Fruit fly (Drosophila melanogaster) whole organism, embryonic: ENCODE data around the gene Ist1.

ENCODE experiments used
- C15 ChIP-seq: fragments of 200-800 bp; sonication (Bioruptor generic); IDR thresholded peaks from 3 replicates; pipeline ENCODE4 v1.3.6; 2022; ENCODE audit warnings: missing biosample characterization, missing genetic modification characterization
- CG12071 ChIP-seq: fragments of 200-800 bp; sonication (Bioruptor generic); optimal IDR thresholded peaks from 3 replicates; lab custom pipeline; 2018; ENCODE audit warnings: missing biosample characterization, mild to moderate bottlenecking, missing genetic modification characterization
- CG12219 ChIP-seq: fragments of 200-800 bp; sonication (Bioruptor generic); optimal IDR thresholded peaks from 3 replicates; lab custom pipeline; 2018; ENCODE audit warnings: missing biosample characterization, mild to moderate bottlenecking, missing genetic modification characterization
- CG12659 ChIP-seq: fragments of 200-800 bp; sonication (Bioruptor generic); optimal IDR thresholded peaks from 3 replicates; lab custom pipeline; 2017; ENCODE audit warnings: mild to moderate bottlenecking, missing biosample characterization, missing genetic modification reagents, missing genetic modification characterization
- CG13424 ChIP-seq: fragments of 200-800 bp; sonication (Bioruptor generic); optimal IDR thresholded peaks from 2 replicates; lab custom pipeline; 2019; ENCODE audit warnings: missing biosample characterization, mild to moderate bottlenecking, missing genetic modification characterization, moderate library complexity
- CG14710 ChIP-seq: fragments of 200-800 bp; sonication (Bioruptor generic); optimal IDR thresholded peaks from 3 replicates; lab custom pipeline; 2019; ENCODE audit warnings: missing biosample characterization, mild to moderate bottlenecking, missing genetic modification characterization, moderate library complexity
- CG15601 ChIP-seq: fragments of 200-800 bp; sonication (Bioruptor generic); optimal IDR thresholded peaks from 3 replicates; lab custom pipeline; 2019; ENCODE audit warnings: missing biosample characterization, mild to moderate bottlenecking, missing genetic modification characterization, moderate library complexity
- CG1832 ChIP-seq: fragments of 200-800 bp; sonication (Bioruptor generic); optimal IDR thresholded peaks from 2 replicates; lab custom pipeline; 2017; ENCODE audit warnings: missing biosample characterization, mild to moderate bottlenecking, missing genetic modification characterization, inconsistent platforms
- CG2712 ChIP-seq: fragments of 200-800 bp; optimal IDR thresholded peaks from 3 replicates; lab custom pipeline; 2019; ENCODE audit warnings: missing biosample characterization, mild to moderate bottlenecking, missing genetic modification characterization, moderate library complexity
- CG31441 ChIP-seq: fragments of 200-800 bp; sonication (Bioruptor generic); IDR thresholded peaks from 2 replicates; pipeline ENCODE4 v1.3.6; 2022; ENCODE audit warnings: missing biosample characterization, missing genetic modification characterization
- CG4820 ChIP-seq: fragments of 200-800 bp; sonication (Bioruptor generic); optimal IDR thresholded peaks from 3 replicates; lab custom pipeline; 2016; ENCODE audit warnings: missing biosample characterization, missing genetic modification characterization
- CG6683 ChIP-seq: fragments of 200-800 bp; sonication (Bioruptor generic); optimal IDR thresholded peaks from 2 replicates; lab custom pipeline; 2017; ENCODE audit warnings: missing biosample characterization, mild to moderate bottlenecking, missing genetic modification characterization, missing genetic modification reagents
- CG8281 ChIP-seq: fragments of 200-800 bp; sonication (Bioruptor generic); optimal IDR thresholded peaks from 2 replicates; lab custom pipeline; 2018; ENCODE audit warnings: missing biosample characterization, mild to moderate bottlenecking, missing genetic modification characterization, moderate library complexity
- CG8924 ChIP-seq: fragments of 200-800 bp; optimal IDR thresholded peaks from 3 replicates; lab custom pipeline; 2019; ENCODE audit warnings: missing biosample characterization, mild to moderate bottlenecking, missing genetic modification characterization, moderate library complexity
- CG9932 ChIP-seq: fragments of 200-800 bp; sonication (Bioruptor generic); IDR thresholded peaks from 2 replicates; pipeline ENCODE4 v1.3.6; 2022; ENCODE audit warnings: missing biosample characterization, missing genetic modification characterization
- CHES-1-like ChIP-seq: fragments of 200-800 bp; sonication (Bioruptor generic); optimal IDR thresholded peaks from 2 replicates; lab custom pipeline; 2016; ENCODE audit warnings: missing biosample characterization, missing genetic modification characterization
- CoRest ChIP-seq: fragments of 200-800 bp; sonication (Bioruptor generic); optimal IDR thresholded peaks from 3 replicates; lab custom pipeline; 2018; ENCODE audit warnings: missing biosample characterization, mild to moderate bottlenecking, missing genetic modification characterization, moderate library complexity
- Dad ChIP-seq: fragments of 200-800 bp; sonication (Bioruptor generic); optimal IDR thresholded peaks from 3 replicates; lab custom pipeline; 2016; ENCODE audit warnings: missing biosample characterization, missing genetic modification characterization
- Dref ChIP-seq: fragments of 200-800 bp; sonication (Bioruptor generic); IDR thresholded peaks from 2 replicates; pipeline ENCODE4 v1.3.6; 2022; ENCODE audit warnings: missing biosample characterization, missing genetic modification characterization
- Drgx ChIP-seq: fragments of 200-800 bp; sonication (Bioruptor generic); IDR thresholded peaks from 2 replicates; pipeline ENCODE4 v1.3.6; 2022; ENCODE audit warnings: missing biosample characterization, missing genetic modification characterization
- HmgD ChIP-seq: fragments of 200-800 bp; sonication (Bioruptor generic); optimal IDR thresholded peaks from 3 replicates; lab custom pipeline; 2016; ENCODE audit warnings: missing biosample characterization, missing genetic modification characterization
- Kr ChIP-seq: fragments of 200-800 bp; sonication (Bioruptor generic); optimal IDR thresholded peaks from 2 replicates; lab custom pipeline; 2017; ENCODE audit warnings: missing biosample characterization, mild to moderate bottlenecking, missing genetic modification characterization
- Rx ChIP-seq: fragments of 200-800 bp; sonication (Bioruptor generic); IDR thresholded peaks from 2 replicates; pipeline ENCODE4 v1.3.6; 2022; ENCODE audit warnings: missing biosample characterization, missing genetic modification characterization
- Six4 ChIP-seq: fragments of 200-800 bp; sonication (Bioruptor generic); optimal IDR thresholded peaks from 2 replicates; lab custom pipeline; 2016; ENCODE audit warnings: missing biosample characterization, missing genetic modification characterization
- Spps ChIP-seq: fragments of 200-800 bp; sonication (Bioruptor generic); optimal IDR thresholded peaks from 2 replicates; lab custom pipeline; 2018; ENCODE audit warnings: missing biosample characterization, mild to moderate bottlenecking, missing genetic modification characterization
- Trl ChIP-seq, 3 experiments: fragments of >200 bp in 2 of 3; fragments of 200-800 bp in 1 of 3; sonication (Bioruptor generic) in 1 of 3; optimal IDR thresholded peaks; 2 replicates in 1 of 3; 3 replicates in 2 of 3; lab custom pipeline; 2016 to 2017; ENCODE audit warnings: missing biosample characterization in 1 of 3, missing genetic modification characterization in 1 of 3
- chinmo ChIP-seq: fragments of 200-800 bp; sonication (Bioruptor generic); IDR thresholded peaks from 4 replicates; pipeline ENCODE4 v1.3.6; 2022; ENCODE audit warnings: missing biosample characterization, missing genetic modification characterization; ENCODE audit not compliant: partially characterized antibody
- eve ChIP-seq, 2 experiments: fragments of >200 bp; optimal IDR thresholded peaks; 2 replicates each; lab custom pipeline; 2017; ENCODE audit warnings: missing biosample characterization in 2 of 2, missing genetic modification characterization in 2 of 2
- ewg ChIP-seq: fragments of 200-800 bp; sonication (Bioruptor generic); optimal IDR thresholded peaks from 3 replicates; lab custom pipeline; 2017; ENCODE audit warnings: mild to moderate bottlenecking, missing biosample characterization, missing genetic modification reagents, missing genetic modification characterization
- fd96Cb ChIP-seq: fragments of 200-800 bp; sonication (Bioruptor generic); optimal IDR thresholded peaks from 2 replicates; lab custom pipeline; 2018; ENCODE audit warnings: missing biosample characterization, mild to moderate bottlenecking, missing genetic modification characterization, moderate library complexity
- gce ChIP-seq: fragments of 200-800 bp; sonication (Bioruptor generic); IDR thresholded peaks from 3 replicates; pipeline ENCODE4 v1.3.6; 2022; ENCODE audit warnings: missing biosample characterization, missing genetic modification characterization
- gsb-n ChIP-seq: fragments of 200-800 bp; sonication (Bioruptor generic); optimal IDR thresholded peaks from 3 replicates; lab custom pipeline; 2018; ENCODE audit warnings: missing biosample characterization, mild to moderate bottlenecking, missing genetic modification characterization
- gt ChIP-seq: fragments of 200-800 bp; sonication (Bioruptor generic); IDR thresholded peaks from 2 replicates; pipeline ENCODE4 v1.3.6; 2022; ENCODE audit warnings: missing biosample characterization, missing genetic modification characterization
- ind ChIP-seq: fragments of 200-800 bp; sonication (Bioruptor generic); optimal IDR thresholded peaks from 3 replicates; lab custom pipeline; 2016; ENCODE audit warnings: missing biosample characterization, missing genetic modification characterization
- kay ChIP-seq: fragments of 200-800 bp; sonication (Bioruptor generic); optimal IDR thresholded peaks from 2 replicates; lab custom pipeline; 2016; ENCODE audit warnings: missing biosample characterization, missing genetic modification characterization
- lbe ChIP-seq: fragments of 200-800 bp; sonication (Bioruptor generic); optimal IDR thresholded peaks from 2 replicates; lab custom pipeline; 2016; ENCODE audit warnings: missing biosample characterization, mild to moderate bottlenecking, missing genetic modification characterization
- mam ChIP-seq: fragments of 200-800 bp; sonication (Bioruptor generic); optimal IDR thresholded peaks from 3 replicates; lab custom pipeline; 2016; ENCODE audit warnings: missing biosample characterization, missing genetic modification characterization
- mld ChIP-seq: fragments of 200-800 bp; sonication (Bioruptor generic); IDR thresholded peaks from 3 replicates; pipeline ENCODE4 v1.3.6; 2022; ENCODE audit warnings: missing biosample characterization, missing genetic modification characterization; ENCODE audit not compliant: partially characterized antibody
- nau ChIP-seq: fragments of 200-800 bp; sonication (Bioruptor generic); optimal IDR thresholded peaks from 3 replicates; lab custom pipeline; 2017; ENCODE audit warnings: missing biosample characterization, mild to moderate bottlenecking, missing genetic modification characterization, missing genetic modification reagents
- oc ChIP-seq: fragments of 200-800 bp; sonication (Bioruptor generic); optimal IDR thresholded peaks from 2 replicates; lab custom pipeline; 2018; ENCODE audit warnings: missing biosample characterization, mild to moderate bottlenecking, missing genetic modification characterization, moderate library complexity
- odd ChIP-seq: fragments of 200-800 bp; sonication (Bioruptor generic); optimal IDR thresholded peaks from 2 replicates; lab custom pipeline; 2017; ENCODE audit warnings: missing biosample characterization, mild to moderate bottlenecking, missing genetic modification characterization
- onecut ChIP-seq: fragments of 200-800 bp; sonication (Bioruptor generic); IDR thresholded peaks from 2 replicates; pipeline ENCODE4 v1.3.6; 2022; ENCODE audit warnings: missing biosample characterization, missing genetic modification characterization
- org-1 ChIP-seq: fragments of 200-800 bp; sonication (Bioruptor generic); optimal IDR thresholded peaks from 2 replicates; lab custom pipeline; 2017; ENCODE audit warnings: missing biosample characterization, missing genetic modification characterization
- psq ChIP-seq: fragments of 200-800 bp; sonication (Bioruptor generic); optimal IDR thresholded peaks from 2 replicates; lab custom pipeline; 2017; ENCODE audit warnings: missing biosample characterization, missing genetic modification characterization
- sc ChIP-seq, 3 experiments: fragments of >200 bp in 2 of 3; fragments of 200-800 bp in 1 of 3; sonication (Bioruptor generic) in 1 of 3; optimal IDR thresholded peaks; 2 replicates in 2 of 3; 3 replicates in 1 of 3; lab custom pipeline; 2017; ENCODE audit warnings: mild to moderate bottlenecking in 1 of 3, missing biosample characterization in 1 of 3, missing genetic modification characterization in 1 of 3, missing genetic modification reagents in 1 of 3
- seq ChIP-seq: fragments of 200-800 bp; sonication (Bioruptor generic); IDR thresholded peaks from 2 replicates; pipeline ENCODE4 v1.3.6; 2022; ENCODE audit warnings: missing biosample characterization, missing genetic modification characterization
- so ChIP-seq: fragments of 200-800 bp; sonication (Bioruptor generic); IDR thresholded peaks from 3 replicates; pipeline ENCODE4 v1.3.6; 2022; ENCODE audit warnings: missing biosample characterization, missing genetic modification characterization
- wdn ChIP-seq: fragments of 200-800 bp; sonication (Bioruptor generic); IDR thresholded peaks from 2 replicates; pipeline ENCODE4 v1.3.6; 2022; ENCODE audit warnings: missing biosample characterization, missing genetic modification characterization
- zen2 ChIP-seq: fragments of 200-800 bp; sonication (Bioruptor generic); IDR thresholded peaks from 3 replicates; pipeline ENCODE4 v1.3.6; 2022; ENCODE audit warnings: missing biosample characterization, missing genetic modification characterization; ENCODE audit not compliant: partially characterized antibody
- zfh1 ChIP-seq: fragments of 200-800 bp; sonication (Bioruptor generic); IDR thresholded peaks from 3 replicates; pipeline ENCODE4 v1.3.6; 2022; ENCODE audit warnings: missing biosample characterization, missing genetic modification characterization

Ist1 gene

DNA sequence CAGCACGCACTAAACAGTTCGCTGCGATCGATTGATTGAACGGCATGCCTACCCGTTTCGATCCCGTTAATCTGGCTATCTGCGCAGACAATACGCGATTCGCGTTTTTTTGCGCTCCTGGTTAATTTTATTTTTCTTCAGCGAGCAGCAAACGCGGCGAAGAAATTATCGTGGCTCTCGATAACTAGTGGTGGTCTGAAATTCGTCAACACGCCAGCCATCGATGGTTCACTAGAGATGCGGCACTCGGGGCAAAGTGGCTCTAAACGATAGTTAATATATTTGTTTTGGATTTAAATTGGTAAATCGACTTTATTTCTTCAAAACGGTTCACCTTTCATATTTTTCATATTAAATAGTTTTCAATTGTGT is 13.3 kb downstream of the Ist1 start, which contains the start of gene dikar (continued):
- TF ChIP-seq CG12071, result no peak
- TF ChIP-seq Spps, result no peak
- 0 out of 2 replicates have a peak, but pooled peaks have one; percentile 15 for TF ChIP-seq Drgx (GFP tag; lab: Robert Waterston, UW)
- TF ChIP-seq gt (GFP tag; lab: Robert Waterston, UW), result no peak
- TF ChIP-seq sc (optimal IDR thresholded peaks at IDR 0.05; lab: Kevin White, UChicago), result no peak
- no peak for TF ChIP-seq sc (GFP tag; optimal IDR thresholded peaks at IDR 0.05; lab: Kevin White, UChicago)
- TF ChIP-seq psq (GFP tag; lab: Kevin White, UChicago), result no peak
- no peak for TF ChIP-seq eve (GFP tag; optimal IDR thresholded peaks at IDR 0.05; lab: Kevin White, UChicago)
- TF ChIP-seq gce (GFP tag; lab: Robert Waterston, UW), result no peak
- TF ChIP-seq mam, result peak; percentile 68
- no peak for TF ChIP-seq odd (GFP tag; lab: Kevin White, UChicago)
- TF ChIP-seq CHES-1-like (GFP tag; lab: Kevin White, UChicago), result peak; percentile 28
- TF ChIP-seq fd96Cb, result no peak
- peak; percentile 10 for TF ChIP-seq CG8924 (tag; lab: Kevin White, UChicago)
- no peak for TF ChIP-seq oc (tag; lab: Kevin White, UChicago)
- no peak for TF ChIP-seq CG1832
- no peak for TF ChIP-seq onecut (GFP tag; lab: Robert Waterston, UW)
- TF ChIP-seq lbe (GFP tag; lab: Kevin White, UChicago), result no peak
- TF ChIP-seq CG31441 (GFP tag; lab: Robert Waterston, UW), result no peak
- TF ChIP-seq CoRest, result peak; percentile 54
- peak; percentile 48 for TF ChIP-seq CG14710 (tag; lab: Kevin White, UChicago)
- peak; percentile 77 for TF ChIP-seq zfh1
- TF ChIP-seq CG9932, result peak; percentile 94
- TF ChIP-seq CG12659 (GFP tag; lab: Kevin White, UChicago), result peak; percentile 40
- no peak for TF ChIP-seq CG12219 (GFP tag; lab: Kevin White, UChicago)
- TF ChIP-seq CG15601 (tag; lab: Kevin White, UChicago), result no peak
- TF ChIP-seq Rx (GFP tag; lab: Robert Waterston, UW), result peak; percentile 54
- no peak; the same call in 3 of the 4 replicates for TF ChIP-seq chinmo (GFP tag; lab: Robert Waterston, UW)
- no peak for TF ChIP-seq Trl (optimal IDR thresholded peaks at IDR 0.05; lab: Kevin White, UChicago)
- TF ChIP-seq Trl (GFP tag; optimal IDR thresholded peaks at IDR 0.05; lab: Kevin White, UChicago), result no peak
- no peak for TF ChIP-seq org-1 (GFP tag; lab: Kevin White, UChicago)
- TF ChIP-seq nau, result no peak
- no peak for TF ChIP-seq gsb-n
- peak; percentile 62 for TF ChIP-seq CG13424
- no peak for TF ChIP-seq seq (GFP tag; lab: Robert Waterston, UW)
- no peak for TF ChIP-seq HmgD
- peak; percentile 37 for TF ChIP-seq ind (GFP tag; lab: Kevin White, UChicago)
- TF ChIP-seq CG4820 (GFP tag; lab: Kevin White, UChicago), result peak; percentile 8
- no peak for TF ChIP-seq Kr (GFP tag; lab: Kevin White, UChicago)
- no peak for TF ChIP-seq Six4 (GFP tag; lab: Kevin White, UChicago)
- no peak for TF ChIP-seq CG8281
- TF ChIP-seq Dref (GFP tag; lab: Robert Waterston, UW), result peak; percentile 79
- no peak for TF ChIP-seq CG6683 (GFP tag; lab: Kevin White, UChicago)
- TF ChIP-seq Dad (GFP tag; lab: Kevin White, UChicago), result peak; percentile 16
- TF ChIP-seq zen2 (GFP tag; lab: Robert Waterston, UW), result peak; percentile 59; the same call in 2 of the 3 replicates
- TF ChIP-seq CG2712 (tag; lab: Kevin White, UChicago), result peak; percentile 37
- no peak for TF ChIP-seq so (GFP tag; lab: Robert Waterston, UW)
- TF ChIP-seq mld (GFP tag; lab: Robert Waterston, UW), result peak; percentile 56; the same call in 1 of the 3 replicates
- TF ChIP-seq kay (GFP tag; lab: Kevin White, UChicago), result no peak
- peak; percentile 56; the same call in 1 of the 2 replicates for TF ChIP-seq wdn (GFP tag; lab: Robert Waterston, UW)
- no peak for TF ChIP-seq C15 (GFP tag; lab: Robert Waterston, UW)
- TF ChIP-seq ewg (GFP tag; lab: Kevin White, UChicago), result no peak
